Fruit fly (Drosophila melanogaster): Measurements from ENCODE around the gene CG3592.

dm6 chrX:2945103-2945502, 10.2 kb downstream of the CG3592 start, which contains the start of gene CG14423:
- TF ChIP-seq CTCF (optimal IDR thresholded peaks at IDR 0.05) (no peak), CG8478 (optimal IDR thresholded peaks at IDR 0.05) (no peak)
